Fruit fly (Drosophila melanogaster): ENCODE data around the gene CG2924.

Gene CG2924

DNA sequence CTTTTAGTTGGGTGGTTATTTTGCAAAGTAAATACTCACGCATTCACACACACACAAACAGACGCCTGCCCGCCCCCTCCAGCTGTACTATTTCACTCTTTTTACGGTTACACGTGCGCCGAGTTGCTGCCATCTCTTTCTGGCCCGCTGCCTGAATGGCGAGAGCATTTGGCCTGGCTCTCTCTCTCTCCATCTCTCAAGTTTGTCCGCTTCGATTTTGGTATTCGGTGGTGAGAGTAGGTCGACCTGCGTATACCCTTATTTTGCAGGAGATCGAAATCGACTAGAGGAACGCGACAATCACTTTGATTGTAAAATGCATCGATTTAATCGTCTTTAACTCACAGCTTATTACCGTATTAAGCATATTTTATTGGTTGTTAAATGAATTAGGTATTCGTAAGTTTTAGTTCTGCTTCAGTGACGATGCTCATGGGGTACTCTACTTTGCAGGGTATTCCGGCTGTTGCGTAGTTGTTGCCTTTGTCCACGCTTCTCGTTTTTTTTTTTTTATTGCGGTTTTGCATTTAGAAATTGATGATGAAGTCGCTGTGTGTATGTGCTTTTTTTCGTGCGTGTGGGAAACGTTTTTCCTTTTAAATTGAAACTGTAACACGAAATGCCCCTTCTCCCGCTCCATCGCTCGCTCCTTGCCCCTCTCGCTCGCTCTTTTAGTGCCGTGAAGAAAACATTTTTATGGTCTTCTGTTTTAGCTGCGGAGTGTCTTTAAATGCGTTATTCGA, 33.4 kb upstream of the CG2924 start (continued):
- TF ChIP-seq Vsx1 (GFP tag; optimal IDR thresholded peaks at IDR 0.05), result peak; percentile 76
- peak; percentile 87 for TF ChIP-seq vvl (GFP tag; IDR thresholded peaks at IDR 0.05)
- TF ChIP-seq fru (optimal IDR thresholded peaks at IDR 0.05), result no peak
- TF ChIP-seq CG8290 (GFP tag; optimal IDR thresholded peaks at IDR 0.05), result peak; percentile 59
- peak; percentile 47 to 96 for TF ChIP-seq CG8290 (tag; optimal IDR thresholded peaks at IDR 0.05)
- peak; percentile 85 for TF ChIP-seq CG4282 (GFP tag; optimal IDR thresholded peaks at IDR 0.05)
- peak; percentile 12; the same call in 1 of the 2 replicates for TF ChIP-seq CG13287 (GFP tag; IDR thresholded peaks at IDR 0.05; ENCODE audit: partially characterized antibody)
- TF ChIP-seq Hmr (GFP tag; optimal IDR thresholded peaks at IDR 0.05), result peak; percentile 89
- TF ChIP-seq CG2889 (GFP tag; IDR thresholded peaks at IDR 0.05), result peak; percentile 74; the same call in 2 of the 3 replicates
- peak; percentile 79 for TF ChIP-seq CG14710 (tag; optimal IDR thresholded peaks at IDR 0.05)
- TF ChIP-seq Nf-YB (GFP tag; optimal IDR thresholded peaks at IDR 0.05), result peak; percentile 68
- peak; percentile 92 for TF ChIP-seq CG8924 (tag; optimal IDR thresholded peaks at IDR 0.05)
- TF ChIP-seq trh (GFP tag; optimal IDR thresholded peaks at IDR 0.05), result peak; percentile 62
- peak; percentile 89 for TF ChIP-seq CG3163 (GFP tag; optimal IDR thresholded peaks at IDR 0.05)
- TF ChIP-seq Eip74EF (GFP tag; optimal IDR thresholded peaks at IDR 0.05), result peak in 1 of 2 experiments; percentile 87
- TF ChIP-seq Awh (GFP tag; IDR thresholded peaks at IDR 0.05), result peak; percentile 82
- peak; percentile 91 for TF ChIP-seq chn (GFP tag; optimal IDR thresholded peaks at IDR 0.05)
- TF ChIP-seq CG10431 (GFP tag; optimal IDR thresholded peaks at IDR 0.05), result peak; percentile 59
- TF ChIP-seq CG1024 (GFP tag; IDR thresholded peaks at IDR 0.05), result peak; percentile 55; the same call in 1 of the 2 replicates
- TF ChIP-seq pfk (GFP tag; optimal IDR thresholded peaks at IDR 0.05), result no peak
- TF ChIP-seq cato (GFP tag; optimal IDR thresholded peaks at IDR 0.05; ENCODE audit: borderline replicate concordance), result peak; percentile 77
- TF ChIP-seq CTCF (GFP tag; optimal IDR thresholded peaks at IDR 0.05), result peak; percentile 7
- TF ChIP-seq Mad (GFP tag; optimal IDR thresholded peaks at IDR 0.05), result peak; percentile 93
- peak; percentile 72 for TF ChIP-seq Camta (GFP tag; optimal IDR thresholded peaks at IDR 0.05)
- TF ChIP-seq abd-A (tag; optimal IDR thresholded peaks at IDR 0.05), result peak; percentile 92
- TF ChIP-seq CG33557 (GFP tag; optimal IDR thresholded peaks at IDR 0.05), result peak; percentile 77
- TF ChIP-seq CG34224 (GFP tag; IDR thresholded peaks at IDR 0.05; ENCODE audit: partially characterized antibody), result no peak
- peak; percentile 91 for TF ChIP-seq slbo (GFP tag; IDR thresholded peaks at IDR 0.05)
- TF ChIP-seq ham (GFP tag; IDR thresholded peaks at IDR 0.05), result peak; percentile 72; the same call in 1 of the 2 replicates
- peak; percentile 73 for TF ChIP-seq CG31224 (GFP tag; IDR thresholded peaks at IDR 0.05)
- TF ChIP-seq CG1233 (GFP tag; optimal IDR thresholded peaks at IDR 0.05), result peak; percentile 88
- peak; percentile 47 for TF ChIP-seq YL-1 (GFP tag; optimal IDR thresholded peaks at IDR 0.05)
- peak; percentile 80 for TF ChIP-seq CG5245 (GFP tag; optimal IDR thresholded peaks at IDR 0.05)
- TF ChIP-seq sc (optimal IDR thresholded peaks at IDR 0.05), result no peak
- peak; percentile 77 for TF ChIP-seq sc (GFP tag; optimal IDR thresholded peaks at IDR 0.05)
- peak; percentile 77 for TF ChIP-seq CG15514 (GFP tag; optimal IDR thresholded peaks at IDR 0.05)
- TF ChIP-seq emc (GFP tag; optimal IDR thresholded peaks at IDR 0.05), result peak; percentile 81
- peak; percentile 14; the same call in 1 of the 3 replicates for TF ChIP-seq C15 (GFP tag; IDR thresholded peaks at IDR 0.05)
- peak; percentile 69 for TF ChIP-seq gsb (GFP tag; IDR thresholded peaks at IDR 0.05)
- TF ChIP-seq NfI (GFP tag; optimal IDR thresholded peaks at IDR 0.05), result peak; percentile 79
- peak; percentile 84 for TF ChIP-seq CG1529 (GFP tag; optimal IDR thresholded peaks at IDR 0.05)
- TF ChIP-seq schlank (tag; optimal IDR thresholded peaks at IDR 0.05), result peak; percentile 78
- no peak for TF ChIP-seq CG42726 (GFP tag; IDR thresholded peaks at IDR 0.05; ENCODE audit: partially characterized antibody)
- TF ChIP-seq row (GFP tag; IDR thresholded peaks at IDR 0.05), result peak; percentile 99
- TF ChIP-seq twi (tag; optimal IDR thresholded peaks at IDR 0.05), result peak; percentile 56
- peak; percentile 79 for TF ChIP-seq Blimp-1 (GFP tag; optimal IDR thresholded peaks at IDR 0.05)
- TF ChIP-seq ap (GFP tag; IDR thresholded peaks at IDR 0.05), result peak; percentile 65
- TF ChIP-seq Neu2 (GFP tag; optimal IDR thresholded peaks at IDR 0.05; ENCODE audit: borderline replicate concordance), result peak; percentile 68
- TF ChIP-seq CG9876 (GFP tag; optimal IDR thresholded peaks at IDR 0.05), result peak; percentile 83
- TF ChIP-seq CG34422 (GFP tag; IDR thresholded peaks at IDR 0.05), result peak; percentile 82

All from whole organism, embryonic.